Worm (Caenorhabditis elegans) whole organism, late embryonic: ENCODE data around the gene catp-5.
A peak's percentile ranks its signal among the peaks of the same experiment; 100 is the strongest.

Experiments used
- C38D4.7 ChIP-seq: fragments of 200-800 bp; sonication (Bioruptor generic); optimal IDR thresholded peaks from 2 replicates; lab custom pipeline; 2018; ENCODE audit warnings: mild to moderate bottlenecking, missing genetic modification characterization, moderate library complexity, missing compliant biosample characterization
- K02D7.2 ChIP-seq: sonication (generic microtip); optimal IDR thresholded peaks from 2 replicates; lab custom pipeline; 2017; ENCODE audit warnings: mild to moderate bottlenecking, missing genetic modification characterization, missing compliant biosample characterization
- Y22D7AL.16 ChIP-seq: sonication (generic microtip); optimal IDR thresholded peaks from 2 replicates; lab custom pipeline; 2016; ENCODE audit warnings: missing genetic modification characterization, missing compliant biosample characterization
- ahr-1 ChIP-seq: sonication (generic microtip); optimal IDR thresholded peaks from 2 replicates; lab custom pipeline; 2016; ENCODE audit warnings: missing genetic modification characterization, missing compliant biosample characterization
- ceh-14 ChIP-seq: sonication (generic microtip); optimal IDR thresholded peaks from 2 replicates; lab custom pipeline; 2016; ENCODE audit warnings: missing genotype, missing genetic modification characterization, missing compliant biosample characterization
- ceh-18 ChIP-seq: sonication (generic microtip); optimal IDR thresholded peaks from 2 replicates; lab custom pipeline; 2016; ENCODE audit warnings: missing genetic modification characterization, missing compliant biosample characterization
- ceh-19 ChIP-seq: fragments of 200-800 bp; sonication (Bioruptor generic); optimal IDR thresholded peaks from 2 replicates; lab custom pipeline; 2018; ENCODE audit warnings: mild to moderate bottlenecking, missing genetic modification characterization, missing compliant biosample characterization
- ceh-22 ChIP-seq: sonication (generic microtip); optimal IDR thresholded peaks from 2 replicates; lab custom pipeline; 2017; ENCODE audit warnings: missing biosample characterization, missing genetic modification characterization
- ceh-24 ChIP-seq: sonication (generic microtip); optimal IDR thresholded peaks from 2 replicates; lab custom pipeline; 2016; ENCODE audit warnings: mild to moderate bottlenecking, missing genetic modification characterization, missing compliant biosample characterization
- ceh-31 ChIP-seq: sonication (generic microtip); optimal IDR thresholded peaks from 2 replicates; lab custom pipeline; 2016; ENCODE audit warnings: missing genetic modification characterization, missing compliant biosample characterization
- ceh-34 ChIP-seq: sonication (generic microtip); optimal IDR thresholded peaks from 2 replicates; lab custom pipeline; 2016; ENCODE audit warnings: mild to moderate bottlenecking, missing genetic modification characterization, missing compliant biosample characterization
- ceh-48 ChIP-seq: sonication (generic microtip); optimal IDR thresholded peaks from 2 replicates; lab custom pipeline; 2016; ENCODE audit warnings: missing genetic modification characterization, inconsistent platforms, missing compliant biosample characterization
- ceh-9 ChIP-seq: sonication (generic microtip); optimal IDR thresholded peaks from 2 replicates; lab custom pipeline; 2016; ENCODE audit warnings: mild to moderate bottlenecking, missing genetic modification characterization, inconsistent platforms, missing compliant biosample characterization
- che-1 ChIP-seq: sonication (generic microtip); optimal IDR thresholded peaks from 2 replicates; lab custom pipeline; 2016; ENCODE audit warnings: mild to moderate bottlenecking, missing genetic modification characterization, missing compliant biosample characterization
- elt-2 ChIP-seq: sonication (generic microtip); optimal IDR thresholded peaks from 2 replicates; lab custom pipeline; 2016; ENCODE audit warnings: missing genetic modification reagents, missing genetic modification characterization, missing compliant biosample characterization
- elt-4 ChIP-seq: sonication (generic microtip); optimal IDR thresholded peaks from 2 replicates; lab custom pipeline; 2016; ENCODE audit warnings: missing genetic modification characterization, missing compliant biosample characterization
- ets-4 ChIP-seq: sonication (generic microtip); optimal IDR thresholded peaks from 2 replicates; lab custom pipeline; 2016; ENCODE audit warnings: missing genetic modification characterization, missing compliant biosample characterization
- fax-1 ChIP-seq: sonication (generic microtip); optimal IDR thresholded peaks from 2 replicates; lab custom pipeline; 2016; ENCODE audit warnings: missing genotype, missing genetic modification characterization, missing compliant biosample characterization
- fkh-6 ChIP-seq: sonication (generic microtip); optimal IDR thresholded peaks from 2 replicates; lab custom pipeline; 2016; ENCODE audit warnings: missing genetic modification characterization, missing compliant biosample characterization
- gmeb-2 ChIP-seq: sonication (generic microtip); optimal IDR thresholded peaks from 2 replicates; lab custom pipeline; 2016; ENCODE audit warnings: missing genetic modification characterization, inconsistent platforms, missing compliant biosample characterization
- hlh-13 ChIP-seq: fragments of 200-800 bp; sonication (Bioruptor generic); optimal IDR thresholded peaks from 2 replicates; lab custom pipeline; 2018; ENCODE audit warnings: mild to moderate bottlenecking, missing genetic modification characterization, missing compliant biosample characterization
- hlh-15 ChIP-seq: sonication (generic microtip); optimal IDR thresholded peaks from 2 replicates; lab custom pipeline; 2016; ENCODE audit warnings: missing genetic modification characterization, missing compliant biosample characterization
- hlh-6 ChIP-seq: sonication (generic microtip); optimal IDR thresholded peaks from 2 replicates; lab custom pipeline; 2016; ENCODE audit warnings: missing genotype, missing genetic modification characterization, missing compliant biosample characterization
- lim-6 ChIP-seq: sonication (generic microtip); optimal IDR thresholded peaks from 2 replicates; lab custom pipeline; 2016; ENCODE audit warnings: missing genetic modification characterization, missing compliant biosample characterization
- lin-11 ChIP-seq: fragments of 200-800 bp; sonication (Bioruptor generic); optimal IDR thresholded peaks from 2 replicates; lab custom pipeline; 2018; ENCODE audit warnings: mild to moderate bottlenecking, missing genetic modification characterization, missing compliant biosample characterization
- mec-3 ChIP-seq: sonication (generic microtip); optimal IDR thresholded peaks from 2 replicates; lab custom pipeline; 2016; ENCODE audit warnings: borderline replicate concordance, missing genetic modification characterization, missing compliant biosample characterization
- nfya-1 ChIP-seq: sonication (generic microtip); optimal IDR thresholded peaks from 2 replicates; lab custom pipeline; 2017; ENCODE audit warnings: missing genetic modification characterization, mild to moderate bottlenecking, missing compliant biosample characterization, antibody characterized with exemption, moderate library complexity
- nhr-11 ChIP-seq: fragments of 150-350 bp; optimal IDR thresholded peaks from 2 replicates; lab custom pipeline; 2014; ENCODE audit warnings: missing biosample characterization, missing genetic modification characterization
- nhr-232 ChIP-seq: sonication (generic microtip); optimal IDR thresholded peaks from 2 replicates; lab custom pipeline; 2016; ENCODE audit warnings: missing genetic modification characterization, missing compliant biosample characterization
- npax-4 ChIP-seq: sonication (generic microtip); optimal IDR thresholded peaks from 2 replicates; lab custom pipeline; 2016; ENCODE audit warnings: missing genetic modification characterization, missing compliant biosample characterization
- pat-9 ChIP-seq: fragments of 200-800 bp; sonication (Bioruptor generic); optimal IDR thresholded peaks from 2 replicates; lab custom pipeline; 2018; ENCODE audit warnings: mild to moderate bottlenecking, missing genetic modification characterization, moderate library complexity, missing compliant biosample characterization
- pha-2 ChIP-seq: sonication (generic microtip); optimal IDR thresholded peaks from 2 replicates; lab custom pipeline; 2017; ENCODE audit warnings: mild to moderate bottlenecking, missing genetic modification characterization, missing compliant biosample characterization
- pha-4 ChIP-seq: fragments of 150-350 bp; optimal IDR thresholded peaks from 2 replicates; lab custom pipeline; 2018; ENCODE audit warnings: missing biosample characterization, missing genetic modification reagents, missing genetic modification characterization
- pqm-1 ChIP-seq: sonication (generic microtip); optimal IDR thresholded peaks from 2 replicates; lab custom pipeline; 2016; ENCODE audit warnings: missing genetic modification characterization, missing compliant biosample characterization
- pros-1 ChIP-seq: fragments of 150-350 bp; optimal IDR thresholded peaks from 2 replicates; lab custom pipeline; 2014; ENCODE audit warnings: missing biosample characterization, missing genetic modification reagents, missing genetic modification characterization
- ref-2 ChIP-seq: sonication (generic microtip); optimal IDR thresholded peaks from 2 replicates; lab custom pipeline; 2016; ENCODE audit warnings: missing genetic modification characterization, missing compliant biosample characterization
- sdc-2 ChIP-seq: sonication (generic microtip); optimal IDR thresholded peaks from 2 replicates; lab custom pipeline; 2016; ENCODE audit warnings: missing genotype, missing genetic modification characterization, missing compliant biosample characterization
- sox-4 ChIP-seq: sonication (generic microtip); optimal IDR thresholded peaks from 2 replicates; lab custom pipeline; 2017; ENCODE audit warnings: mild to moderate bottlenecking, missing genetic modification characterization, inconsistent platforms, missing compliant biosample characterization
- syd-9 ChIP-seq: sonication (generic microtip); optimal IDR thresholded peaks from 2 replicates; lab custom pipeline; 2016; ENCODE audit warnings: mild to moderate bottlenecking, missing genetic modification characterization, moderate library complexity, missing compliant biosample characterization
- tbx-2 ChIP-seq: sonication (generic microtip); optimal IDR thresholded peaks from 2 replicates; lab custom pipeline; 2016; ENCODE audit warnings: missing genetic modification characterization, missing compliant biosample characterization
- ttx-3 ChIP-seq: sonication (generic microtip); optimal IDR thresholded peaks from 2 replicates; lab custom pipeline; 2016; ENCODE audit warnings: missing genetic modification reagents, missing genetic modification characterization, missing compliant biosample characterization
- unc-42 ChIP-seq: sonication (generic microtip); optimal IDR thresholded peaks from 2 replicates; lab custom pipeline; 2016; ENCODE audit warnings: missing genotype, missing genetic modification characterization, missing compliant biosample characterization
- unc-86 ChIP-seq: sonication (generic microtip); optimal IDR thresholded peaks from 2 replicates; lab custom pipeline; 2016; ENCODE audit warnings: missing genetic modification characterization, missing compliant biosample characterization
- zip-5 ChIP-seq: sonication (generic microtip); optimal IDR thresholded peaks from 2 replicates; lab custom pipeline; 2016; ENCODE audit warnings: missing genetic modification characterization, missing compliant biosample characterization
- ztf-16 ChIP-seq: sonication (generic microtip); optimal IDR thresholded peaks from 2 replicates; lab custom pipeline; 2017; ENCODE audit warnings: missing genetic modification characterization, missing compliant biosample characterization

The catp-5 gene

ce11 chrX:8098813-8099360 is at the start of gene catp-5:
Gene catp-5 (minus strand): TSS chrX:8098863.
- TF ChIP-seq fax-1 = no peak

ce11 chrX:8147398-8147797 is 48.7 kb upstream of the catp-5 start, which contains the start of gene C02B8.1:
Gene C02B8.1 (plus strand): TSS chrX:8147698.
- TF ChIP-seq tbx-2 (tag; lab: Kevin White, UChicago) = no peak
- TF ChIP-seq ttx-3 = no peak
- no peak for TF ChIP-seq hlh-13 (GFP tag; lab: Kevin White, UChicago)
- no peak for TF ChIP-seq sox-4 (tag; lab: Kevin White, UChicago)
- no peak for TF ChIP-seq zip-5 (tag; lab: Kevin White, UChicago)
- no peak for TF ChIP-seq K02D7.2 (tag; lab: Kevin White, UChicago)
- no peak for TF ChIP-seq hlh-6
- no peak for TF ChIP-seq ceh-18
- no peak for TF ChIP-seq che-1 (tag; lab: Kevin White, UChicago)
- TF ChIP-seq Y22D7AL.16 (tag; lab: Kevin White, UChicago) = no peak
- TF ChIP-seq elt-4 (tag; lab: Kevin White, UChicago) = no peak
- no peak for TF ChIP-seq npax-4 (tag; lab: Kevin White, UChicago)
- TF ChIP-seq sdc-2 (tag; lab: Kevin White, UChicago) = no peak
- TF ChIP-seq pros-1 = no peak
- TF ChIP-seq ref-2 (tag; lab: Kevin White, UChicago) = no peak

DNA sequence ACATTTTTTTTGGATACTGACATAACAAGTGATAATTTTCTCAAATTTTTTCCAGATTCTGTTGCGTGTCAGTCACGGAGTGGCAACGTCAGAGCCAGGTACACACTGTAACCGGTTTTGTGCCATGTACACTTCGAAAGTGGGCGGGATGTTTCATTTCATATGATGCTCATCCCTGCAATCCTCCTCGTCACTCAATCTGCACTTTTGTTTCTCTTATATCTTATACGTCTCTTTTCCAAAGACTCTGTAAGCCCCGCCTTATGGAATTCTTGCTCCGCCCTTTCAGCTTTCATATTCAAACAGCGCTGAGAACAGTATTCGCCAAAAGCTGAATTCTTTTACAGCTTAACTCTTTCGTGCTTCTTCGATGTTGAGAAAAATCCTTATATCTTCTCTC is 40.5 kb upstream of the catp-5 start, which contains the start of gene C02B8.3:
TSS of gene C02B8.3 (plus strand) at position 301 of the 400 bp plus-strand sequence.
- no peak for TF ChIP-seq ceh-24 (tag; lab: Kevin White, UChicago)
- TF ChIP-seq ets-4 (tag; lab: Kevin White, UChicago) = no peak
- no peak for TF ChIP-seq sox-4 (tag; lab: Kevin White, UChicago)
- no peak for TF ChIP-seq ceh-9
- no peak for TF ChIP-seq zip-5 (tag; lab: Kevin White, UChicago)
- no peak for TF ChIP-seq pha-4 (tag; lab: Kevin White, UChicago)
- no peak for TF ChIP-seq unc-42 (tag; lab: Kevin White, UChicago)
- TF ChIP-seq lim-6 = no peak
- no peak for TF ChIP-seq unc-86 (tag; lab: Kevin White, UChicago)
- no peak for TF ChIP-seq ztf-16
- TF ChIP-seq mec-3 = no peak
- TF ChIP-seq nhr-232 (tag; lab: Kevin White, UChicago) = no peak

DNA sequence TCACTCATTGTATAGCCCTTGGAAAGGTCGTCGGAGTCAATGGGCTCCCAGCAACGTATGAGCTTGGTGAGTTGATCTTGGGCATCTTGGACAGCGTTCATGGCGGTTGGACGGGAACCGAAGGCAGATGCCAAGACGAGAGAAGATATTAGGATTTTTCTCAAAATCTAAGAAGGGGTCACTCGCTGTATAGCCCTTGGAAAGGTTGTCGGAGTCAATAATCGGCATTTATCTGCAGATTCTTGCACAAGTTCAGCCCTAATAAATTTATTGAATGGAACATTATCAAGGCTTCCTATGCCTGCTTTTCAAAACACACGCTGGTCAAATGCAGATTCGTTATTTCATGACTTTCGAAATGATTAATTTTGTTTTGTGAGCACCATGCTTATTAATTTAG is 39.1 kb upstream of the catp-5 start, which contains the start of gene C02B8.7:
TSS of gene C02B8.7 (minus strand) at position 101 of the 400 bp plus-strand sequence.
- TF ChIP-seq elt-4 (tag; lab: Kevin White, UChicago) (no peak), C38D4.7 (GFP tag; lab: Kevin White, UChicago) (no peak), pha-2 (tag; lab: Kevin White, UChicago) (no peak), gmeb-2 (tag; lab: Kevin White, UChicago) (no peak), ceh-24 (tag; lab: Kevin White, UChicago) (no peak), ceh-14 (tag; lab: Kevin White, UChicago) (no peak), hlh-13 (GFP tag; lab: Kevin White, UChicago) (no peak), fax-1 (no peak), nhr-11 (tag; lab: Kevin White, UChicago) (no peak), fkh-6 (tag; lab: Kevin White, UChicago) (no peak), ahr-1 (no peak)

ce11 chrX:8136276-8136891 is 37.7 kb upstream of the catp-5 start, which contains the start of gene C02B8.6:
Gene C02B8.6 (minus strand): TSS chrX:8136326.
- TF ChIP-seq ceh-14 (tag; lab: Kevin White, UChicago) = no peak
- no peak for TF ChIP-seq lin-11 (tag; lab: Kevin White, UChicago)
- no peak for TF ChIP-seq fkh-6 (tag; lab: Kevin White, UChicago)
- TF ChIP-seq ceh-34 (tag; lab: Kevin White, UChicago) = peak; percentile 32
- peak; percentile 10 for TF ChIP-seq ceh-31
- no peak for TF ChIP-seq unc-42 (tag; lab: Kevin White, UChicago)
- peak; percentile 69 for TF ChIP-seq elt-2
- no peak for TF ChIP-seq syd-9 (tag; lab: Kevin White, UChicago)
- TF ChIP-seq fax-1 = no peak
- TF ChIP-seq hlh-6 = no peak
- no peak for TF ChIP-seq unc-86 (tag; lab: Kevin White, UChicago)
- TF ChIP-seq pqm-1 (tag; lab: Kevin White, UChicago) = no peak
- TF ChIP-seq pat-9 (tag; lab: Kevin White, UChicago) = no peak
- no peak for TF ChIP-seq hlh-15 (tag; lab: Kevin White, UChicago)
- TF ChIP-seq nfya-1 = peak; percentile 33
- TF ChIP-seq ceh-48 (tag; lab: Kevin White, UChicago) = peak; percentile 26
- no peak for TF ChIP-seq ceh-22 (tag; lab: Kevin White, UChicago)
- TF ChIP-seq ceh-19 (GFP tag; lab: Kevin White, UChicago) = no peak
